Fruit fly (Drosophila melanogaster) S2 (cell line): Measurements from ENCODE around the gene Patsas.

ENCODE experiments used
- CG8478 ChIP-seq: fragments of >200 bp; optimal IDR thresholded peaks from 2 replicates; lab custom pipeline; 2018
- CTCF ChIP-seq, 2 experiments: fragments of >200 bp; optimal IDR thresholded peaks; 2 replicates each; lab custom pipeline; 2018

- TF ChIP-seq CTCF (optimal IDR thresholded peaks at IDR 0.05; lab: Kevin White, UChicago), result no peak
- no peak for TF ChIP-seq CG8478
These were observed 4.0 kb upstream of the Patsas start for dm6 chr2L:12107087-12107486.
